Worm (Caenorhabditis elegans): ENCODE measurements around the gene T08H10.3.

DNA sequence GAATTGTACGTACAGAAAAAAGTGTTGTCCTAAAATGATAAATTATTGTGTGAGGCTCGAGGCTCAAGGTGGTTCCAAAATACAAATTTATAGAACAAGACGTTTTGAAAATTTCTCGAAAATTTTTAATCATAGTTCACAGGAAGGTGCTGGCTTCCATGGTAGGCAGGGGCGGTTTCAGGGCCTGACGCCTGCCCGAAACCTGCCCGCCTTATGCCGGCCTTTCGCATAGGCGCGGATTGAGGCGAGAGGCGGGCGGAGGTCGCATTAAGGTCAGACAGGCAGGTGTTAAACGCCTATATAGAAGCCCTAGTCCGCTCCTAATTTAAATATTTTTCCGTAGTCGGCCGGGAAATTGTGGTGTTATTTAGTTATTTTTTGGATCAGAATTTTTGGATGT lies 48.1 kb upstream of the T08H10.3 start:
- no peak for TF ChIP-seq unc-62 (GFP tag; optimal IDR thresholded peaks at IDR 0.05)
- no peak for TF ChIP-seq zag-1 (tag; optimal IDR thresholded peaks at IDR 0.05)
- no peak for TF ChIP-seq lsy-2 (tag; optimal IDR thresholded peaks at IDR 0.05)
- no peak for TF ChIP-seq egl-27 (tag; optimal IDR thresholded peaks at IDR 0.05)
- no peak for TF ChIP-seq ztf-1 (GFP tag; conservative IDR thresholded peaks at IDR 0.05)
